Worm (Caenorhabditis elegans) whole organism, L1 larva: ENCODE measurements around the gene R02D3.8.

Source experiments
- C04F5.9 ChIP-seq: sonication (generic microtip); optimal IDR thresholded peaks from 2 replicates; lab custom pipeline; 2016; ENCODE audit warnings: missing genetic modification characterization, missing compliant biosample characterization
- C16A3.4 ChIP-seq: fragments of 150-350 bp; optimal IDR thresholded peaks from 2 replicates; lab custom pipeline; 2014; ENCODE audit warnings: missing biosample characterization, missing genetic modification characterization
- C34B4.2 ChIP-seq: sonication (generic microtip); optimal IDR thresholded peaks from 2 replicates; lab custom pipeline; 2017; ENCODE audit warnings: mild to moderate bottlenecking, missing genetic modification characterization, missing compliant biosample characterization
- F16B12.6 ChIP-seq: fragments of 150-350 bp; optimal IDR thresholded peaks from 2 replicates; lab custom pipeline; 2014; ENCODE audit warnings: missing biosample characterization, missing genetic modification characterization
- alr-1 ChIP-seq: fragments of 200-800 bp; sonication (Bioruptor generic); optimal IDR thresholded peaks from 2 replicates; lab custom pipeline; 2018; ENCODE audit warnings: borderline replicate concordance, mild to moderate bottlenecking, missing genetic modification characterization, missing compliant biosample characterization
- blmp-1 ChIP-seq: fragments of 150-350 bp; optimal IDR thresholded peaks from 2 replicates; lab custom pipeline; 2014; ENCODE audit warnings: missing biosample characterization, missing genetic modification characterization
- ceh-63 ChIP-seq: fragments of 200-800 bp; sonication (Bioruptor generic); optimal IDR thresholded peaks from 2 replicates; lab custom pipeline; 2018; ENCODE audit warnings: mild to moderate bottlenecking, missing genetic modification characterization, missing compliant biosample characterization
- ceh-8 ChIP-seq: fragments of 200-800 bp; sonication (Bioruptor generic); optimal IDR thresholded peaks from 2 replicates; lab custom pipeline; 2018; ENCODE audit warnings: mild to moderate bottlenecking, missing genetic modification characterization, moderate library complexity, missing compliant biosample characterization
- ceh-88 ChIP-seq: fragments of 200-800 bp; sonication (Bioruptor generic); IDR thresholded peaks from 2 replicates; pipeline ENCODE4 v1.3.6; 2022; ENCODE audit warnings: missing genetic modification characterization, missing compliant biosample characterization
- dpl-1 ChIP-seq, 3 experiments: fragments of 150-350 bp in 2 of 3; sonication (generic microtip) in 1 of 3; optimal IDR thresholded peaks; 2 replicates each; lab custom pipeline; 2014 to 2017; ENCODE audit warnings: missing biosample characterization in 3 of 3, missing genetic modification characterization in 3 of 3, missing genetic modification reagents in 3 of 3
- dsc-1 ChIP-seq: sonication (generic microtip); optimal IDR thresholded peaks from 2 replicates; lab custom pipeline; 2016; ENCODE audit warnings: mild to moderate bottlenecking, missing genetic modification characterization, missing compliant biosample characterization
- efl-1 ChIP-seq, 4 experiments: fragments of 150-350 bp; optimal IDR thresholded peaks in 3 of 4; peaks in 1 of 4; 1 replicate in 1 of 4; 2 replicates in 3 of 4; lab custom pipeline; 2014; ENCODE audit warnings: missing biosample characterization in 2 of 4, missing genetic modification characterization in 2 of 4, missing genetic modification reagents in 2 of 4
- elt-2 ChIP-seq: sonication (generic microtip); optimal IDR thresholded peaks from 2 replicates; lab custom pipeline; 2016; ENCODE audit warnings: missing genetic modification characterization, mild to moderate bottlenecking, inconsistent platforms, missing compliant biosample characterization, missing genetic modification reagents
- ets-5 ChIP-seq: fragments of 200-800 bp; sonication (Bioruptor generic); IDR thresholded peaks from 2 replicates; pipeline ENCODE4 v1.3.6; 2022; ENCODE audit warnings: missing genetic modification characterization, missing compliant biosample characterization
- fkh-10 ChIP-seq: sonication (generic microtip); optimal IDR thresholded peaks from 2 replicates; lab custom pipeline; 2017; ENCODE audit warnings: missing biosample characterization, missing genetic modification reagents, missing genetic modification characterization
- fkh-4 ChIP-seq: sonication (generic microtip); optimal IDR thresholded peaks from 2 replicates; lab custom pipeline; 2016; ENCODE audit warnings: missing compliant biosample characterization, missing genetic modification characterization, borderline replicate concordance
- fkh-8 ChIP-seq: sonication (generic microtip); optimal IDR thresholded peaks from 2 replicates; lab custom pipeline; 2016; ENCODE audit warnings: mild to moderate bottlenecking, missing genetic modification characterization, missing compliant biosample characterization
- hlh-4 ChIP-seq: sonication (generic microtip); optimal IDR thresholded peaks from 2 replicates; lab custom pipeline; 2016; ENCODE audit warnings: mild to moderate bottlenecking, missing genetic modification characterization, missing compliant biosample characterization
- hpl-2 ChIP-seq: fragments of 150-350 bp; optimal IDR thresholded peaks from 2 replicates; lab custom pipeline; 2014; ENCODE audit warnings: missing biosample characterization, missing genetic modification reagents, missing genetic modification characterization
- isw-1 ChIP-seq: fragments of 200-800 bp; sonication (Bioruptor generic); IDR thresholded peaks from 2 replicates; pipeline ENCODE4 v1.3.6; 2022; ENCODE audit warnings: missing genetic modification characterization, missing compliant biosample characterization
- jun-1 ChIP-seq: fragments of 150-350 bp; optimal IDR thresholded peaks from 2 replicates; lab custom pipeline; 2014; ENCODE audit warnings: missing biosample characterization, missing genetic modification reagents, missing genetic modification characterization
- lin-13 ChIP-seq: fragments of 150-350 bp; optimal IDR thresholded peaks from 2 replicates; lab custom pipeline; 2014; ENCODE audit warnings: missing biosample characterization, missing genetic modification reagents, missing genetic modification characterization
- lsy-2 ChIP-seq, 2 experiments: fragments of 150-350 bp; optimal IDR thresholded peaks; 2 replicates each; lab custom pipeline; 2014; ENCODE audit warnings: missing biosample characterization in 2 of 2, missing genetic modification characterization in 2 of 2
- mdl-1 ChIP-seq, 2 experiments: fragments of 150-350 bp; optimal IDR thresholded peaks; 2 replicates each; lab custom pipeline; 2014 to 2017; ENCODE audit warnings: missing biosample characterization in 2 of 2, missing genetic modification characterization in 2 of 2, inconsistent platforms in 1 of 2
- nhr-19 ChIP-seq: fragments of 200-800 bp; sonication (Bioruptor generic); conservative IDR thresholded peaks from 2 replicates; pipeline ENCODE4 v1.3.6; 2022; ENCODE audit warnings: missing genetic modification characterization, missing compliant biosample characterization
- nhr-20 ChIP-seq: sonication (generic microtip); optimal IDR thresholded peaks from 2 replicates; lab custom pipeline; 2016; ENCODE audit warnings: mild to moderate bottlenecking, missing genetic modification characterization, missing compliant biosample characterization
- nhr-28 ChIP-seq: fragments of 150-350 bp; optimal IDR thresholded peaks from 2 replicates; lab custom pipeline; 2014; ENCODE audit warnings: missing biosample characterization, missing genetic modification characterization
- nhr-71 ChIP-seq: sonication (generic microtip); optimal IDR thresholded peaks from 2 replicates; lab custom pipeline; 2016; ENCODE audit warnings: mild to moderate bottlenecking, missing genetic modification characterization, moderate library complexity, missing compliant biosample characterization
- nhr-77 ChIP-seq: fragments of 150-350 bp; optimal IDR thresholded peaks from 2 replicates; lab custom pipeline; 2014; ENCODE audit warnings: missing biosample characterization, missing genetic modification characterization
- nhr-84 ChIP-seq: sonication (generic microtip); optimal IDR thresholded peaks from 2 replicates; lab custom pipeline; 2017; ENCODE audit warnings: missing biosample characterization, missing genetic modification characterization
- nhr-85 ChIP-seq: sonication (generic microtip); peaks from one replicate; lab custom pipeline; 2016; ENCODE audit warnings: missing genetic modification characterization, inconsistent platforms, missing compliant biosample characterization
- nhr-90 ChIP-seq: sonication (generic microtip); optimal IDR thresholded peaks from 2 replicates; lab custom pipeline; 2016; ENCODE audit warnings: mild to moderate bottlenecking, missing genetic modification characterization, missing compliant biosample characterization; ENCODE audit not compliant: poor library complexity
- pag-3 ChIP-seq: sonication (generic microtip); optimal IDR thresholded peaks from 2 replicates; lab custom pipeline; 2017; ENCODE audit warnings: missing genetic modification characterization, mild to moderate bottlenecking, missing compliant biosample characterization, antibody characterized with exemption, borderline replicate concordance; ENCODE audit not compliant: insufficient read depth
- pqm-1 ChIP-seq: sonication (generic microtip); optimal IDR thresholded peaks from 3 replicates; lab custom pipeline; 2017; ENCODE audit warnings: missing biosample characterization, missing genetic modification characterization
- rnt-1 ChIP-seq: sonication (generic microtip); optimal IDR thresholded peaks from 2 replicates; lab custom pipeline; 2016; ENCODE audit warnings: mild to moderate bottlenecking, missing genetic modification characterization, moderate library complexity, missing compliant biosample characterization
- snpc-4 ChIP-seq: fragments of 150-350 bp; optimal IDR thresholded peaks from 2 replicates; lab custom pipeline; 2014; ENCODE audit warnings: missing biosample characterization, missing genetic modification characterization
- snu-23 ChIP-seq: sonication (generic microtip); optimal IDR thresholded peaks from 2 replicates; lab custom pipeline; 2016; ENCODE audit warnings: missing genetic modification characterization, missing compliant biosample characterization
- sox-4 ChIP-seq: sonication (generic microtip); optimal IDR thresholded peaks from 2 replicates; lab custom pipeline; 2016; ENCODE audit warnings: missing genetic modification characterization, missing compliant biosample characterization
- sptf-1 ChIP-seq: fragments of 150-350 bp; optimal IDR thresholded peaks from 2 replicates; lab custom pipeline; 2014; ENCODE audit warnings: missing biosample characterization, missing genetic modification characterization
- sup-37 ChIP-seq: fragments of 200-800 bp; sonication (Bioruptor generic); optimal IDR thresholded peaks from 2 replicates; lab custom pipeline; 2018; ENCODE audit warnings: mild to moderate bottlenecking, missing genetic modification characterization, missing compliant biosample characterization
- swsn-7 ChIP-seq: sonication (generic microtip); optimal IDR thresholded peaks from 2 replicates; lab custom pipeline; 2016; ENCODE audit warnings: missing genetic modification characterization, missing compliant biosample characterization
- tbx-2 ChIP-seq: sonication (generic microtip); optimal IDR thresholded peaks from 2 replicates; lab custom pipeline; 2016; ENCODE audit warnings: missing genetic modification characterization, missing compliant biosample characterization
- tlp-1 ChIP-seq: fragments of 150-350 bp; optimal IDR thresholded peaks from 2 replicates; lab custom pipeline; 2014; ENCODE audit warnings: missing biosample characterization, missing genetic modification characterization
- unc-62 ChIP-seq: fragments of 150-350 bp; optimal IDR thresholded peaks from 2 replicates; lab custom pipeline; 2014; ENCODE audit warnings: missing biosample characterization, missing genetic modification reagents, missing genetic modification characterization
- zag-1 ChIP-seq: fragments of 150-350 bp; optimal IDR thresholded peaks from 2 replicates; lab custom pipeline; 2014; ENCODE audit warnings: missing biosample characterization, missing genetic modification characterization
- ztf-4 ChIP-seq: fragments of 150-350 bp; optimal IDR thresholded peaks from 2 replicates; lab custom pipeline; 2014; ENCODE audit warnings: missing biosample characterization, missing genetic modification characterization

The R02D3.8 gene

ce11 chrIV:247494-247893, 9.5 kb downstream of the R02D3.8 start (continued):
- TF ChIP-seq tbx-2 (peak; percentile 50), mdl-1 (tag; optimal IDR thresholded peaks at IDR 0.05; lab: Kevin White, UChicago) (peak in 1 of 2 experiments; percentile 93), F16B12.6 (tag; lab: Kevin White, UChicago) (no peak), dpl-1 (GFP tag; optimal IDR thresholded peaks at IDR 0.05; lab: Kevin White, UChicago) (peak in 2 of 3 experiments; percentile 8 to 38), rnt-1 (tag; lab: Kevin White, UChicago) (peak; percentile 1), C04F5.9 (tag; lab: Kevin White, UChicago) (no peak), nhr-20 (tag; lab: Kevin White, UChicago) (peak; percentile 73), nhr-85 (tag; lab: Kevin White, UChicago) (peak; percentile 94), nhr-77 (tag; lab: Kevin White, UChicago) (no peak), nhr-71 (tag; lab: Kevin White, UChicago) (peak; percentile 78), ceh-88 (GFP tag; lab: Robert Waterston, UW) (no peak), ets-5 (GFP tag; lab: Robert Waterston, UW) (no peak), nhr-19 (GFP tag; lab: Robert Waterston, UW) (peak; percentile 51), C16A3.4 (peak; percentile 32), nhr-90 (peak; percentile 67), blmp-1 (tag; lab: Kevin White, UChicago) (peak; percentile 89)

- TF ChIP-seq zag-1 = no peak
- no peak for TF ChIP-seq F16B12.6 (tag; lab: Kevin White, UChicago)
- TF ChIP-seq alr-1 (tag; lab: Kevin White, UChicago) = no peak
- TF ChIP-seq swsn-7 = no peak
- no peak for TF ChIP-seq tlp-1 (tag; lab: Kevin White, UChicago)
- TF ChIP-seq dpl-1 (GFP tag; optimal IDR thresholded peaks at IDR 0.05; lab: Kevin White, UChicago) = no peak
- TF ChIP-seq nhr-84 = no peak
- no peak for TF ChIP-seq sox-4 (tag; lab: Kevin White, UChicago)
- TF ChIP-seq sup-37 = no peak
- TF ChIP-seq ceh-8 (GFP tag; lab: Kevin White, UChicago) = no peak
- no peak for TF ChIP-seq lin-13 (GFP tag; lab: Kevin White, UChicago)
- no peak for TF ChIP-seq blmp-1 (tag; lab: Kevin White, UChicago)
- TF ChIP-seq hpl-2 (GFP tag; lab: Kevin White, UChicago) = no peak
- no peak for TF ChIP-seq C04F5.9 (tag; lab: Kevin White, UChicago)
- TF ChIP-seq sptf-1 (tag; lab: Kevin White, UChicago) = no peak
- no peak for TF ChIP-seq ztf-4 (tag; lab: Kevin White, UChicago)
- no peak for TF ChIP-seq pag-3 (tag; lab: Kevin White, UChicago)
- no peak for TF ChIP-seq snpc-4 (tag; lab: Kevin White, UChicago)
- TF ChIP-seq pqm-1 (tag; lab: Kevin White, UChicago) = no peak
- no peak for TF ChIP-seq dsc-1 (tag; lab: Kevin White, UChicago)
Observed at ce11 chrIV:244843-245242, 12.2 kb downstream of the R02D3.8 start, which contains the start of gene aass-1. Gene aass-1 (plus strand): TSS chrIV:245143.

ce11 chrIV:244278-244677, 12.7 kb downstream of the R02D3.8 start:
- TF ChIP-seq C34B4.2 (no peak), unc-62 (GFP tag; lab: Kevin White, UChicago) (no peak), nhr-85 (tag; lab: Kevin White, UChicago) (peak; percentile 58)

DNA sequence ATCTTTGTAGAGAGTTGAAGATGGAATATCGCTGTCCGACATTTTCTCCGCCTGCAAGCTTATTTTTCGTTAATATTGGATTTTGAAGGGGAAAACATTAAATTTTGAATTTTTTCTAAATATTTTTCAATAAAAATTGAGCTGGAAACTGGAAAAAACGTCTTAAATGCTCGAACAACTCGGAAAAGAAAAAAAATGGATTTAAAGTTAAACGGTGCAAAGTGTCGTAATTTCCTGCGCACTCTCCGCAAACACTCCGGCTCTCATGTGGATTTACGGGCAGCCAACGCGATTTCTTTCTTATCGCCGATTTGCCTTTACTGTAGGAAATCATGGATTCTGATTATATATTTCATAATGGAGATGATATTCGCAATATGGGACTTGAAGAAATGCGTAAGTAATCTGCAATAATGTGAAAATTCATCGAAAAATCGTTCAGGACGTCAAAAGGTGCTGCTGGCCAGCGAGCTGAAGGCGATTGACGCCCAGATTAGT, 16.7 kb downstream of the R02D3.8 start, which contains the start of the genes fnta-1 and cogc-8:
Gene fnta-1, minus strand, starts transcription at position 51 of the 498 bp plus-strand sequence.
Gene cogc-8, plus strand, starts transcription at position 195 of the 498 bp plus-strand sequence.
- TF ChIP-seq nhr-19 (GFP tag; lab: Robert Waterston, UW) = no peak
- peak; percentile 8; the same call in 1 of the 2 replicates for TF ChIP-seq isw-1 (GFP tag; lab: Robert Waterston, UW)
- TF ChIP-seq fkh-10 (GFP tag; lab: Kevin White, UChicago) = no peak
- TF ChIP-seq jun-1 (tag; lab: Kevin White, UChicago) = no peak
- TF ChIP-seq efl-1 (optimal IDR thresholded peaks at IDR 0.05; lab: Kevin White, UChicago) = peak; percentile 61 to 72
- TF ChIP-seq efl-1 (GFP tag; optimal IDR thresholded peaks at IDR 0.05 in 1 of 2; lab: Kevin White, UChicago) = peak; percentile 72 to 97
- TF ChIP-seq tlp-1 (tag; lab: Kevin White, UChicago) = no peak
- no peak for TF ChIP-seq hlh-4 (tag; lab: Kevin White, UChicago)
- TF ChIP-seq dpl-1 (GFP tag; optimal IDR thresholded peaks at IDR 0.05; lab: Kevin White, UChicago) = peak; percentile 51 to 74 (median 72)
- TF ChIP-seq nhr-85 (tag; lab: Kevin White, UChicago) = peak; percentile 61
- TF ChIP-seq lsy-2 (tag; optimal IDR thresholded peaks at IDR 0.05; lab: Kevin White, UChicago) = peak; percentile 59 to 71
- TF ChIP-seq nhr-28 (tag; lab: Kevin White, UChicago) = no peak
- no peak for TF ChIP-seq nhr-77 (tag; lab: Kevin White, UChicago)
- no peak for TF ChIP-seq elt-2
- TF ChIP-seq hpl-2 (GFP tag; lab: Kevin White, UChicago) = no peak
- TF ChIP-seq fkh-4 = no peak
- TF ChIP-seq F16B12.6 (tag; lab: Kevin White, UChicago) = peak; percentile 95
- no peak for TF ChIP-seq ceh-63 (GFP tag; lab: Kevin White, UChicago)
- TF ChIP-seq C34B4.2 = no peak
- TF ChIP-seq snu-23 (GFP tag; lab: Kevin White, UChicago) = peak; percentile 67
- no peak for TF ChIP-seq mdl-1 (tag; optimal IDR thresholded peaks at IDR 0.05; lab: Kevin White, UChicago)
- peak; percentile 24 for TF ChIP-seq fkh-8 (tag; lab: Kevin White, UChicago)
